Fruit fly (Drosophila melanogaster) S2 (cell line): Measurements from ENCODE around the gene Jon99Ciii.
A peak's percentile ranks its signal among the peaks of the same experiment; 100 is the strongest.
"Not testable (repeated sequence)": the region's sequence is repeated elsewhere in the genome, so short reads cannot be mapped to it uniquely, and the experiment has no call there.

Source experiments
- CG8478 ChIP-seq: fragments of >200 bp; optimal IDR thresholded peaks from 2 replicates; lab custom pipeline; 2018
- CTCF ChIP-seq, 2 experiments: fragments of >200 bp; optimal IDR thresholded peaks; 2 replicates each; lab custom pipeline; 2018

Gene Jon99Ciii

DNA sequence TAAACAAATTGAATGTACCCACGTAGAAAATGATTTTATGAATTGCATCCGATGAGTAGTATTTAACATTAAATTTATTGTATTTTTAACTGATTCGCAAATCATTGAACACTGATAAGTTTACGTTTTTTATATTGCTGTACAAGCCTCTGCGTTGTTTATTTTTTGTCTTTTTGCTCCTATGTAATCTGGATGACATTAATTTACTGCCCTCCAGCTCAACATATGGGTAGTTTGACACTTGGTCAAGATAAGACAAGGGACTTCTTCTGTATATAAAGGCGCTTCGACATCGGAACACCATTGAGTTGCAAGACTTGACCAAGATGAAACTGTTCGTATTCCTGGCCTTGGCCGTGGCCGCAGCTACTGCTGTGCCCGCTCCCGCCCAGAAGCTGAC lies at the start of gene Jon99Ciii:
Gene Jon99Ciii, plus strand, starts transcription at position 301 of the 400 bp plus-strand sequence.
- not testable (repeated sequence) for TF ChIP-seq CTCF (optimal IDR thresholded peaks at IDR 0.05; lab: Kevin White, UChicago); CG8478 (lab: Kevin White, UChicago)

DNA sequence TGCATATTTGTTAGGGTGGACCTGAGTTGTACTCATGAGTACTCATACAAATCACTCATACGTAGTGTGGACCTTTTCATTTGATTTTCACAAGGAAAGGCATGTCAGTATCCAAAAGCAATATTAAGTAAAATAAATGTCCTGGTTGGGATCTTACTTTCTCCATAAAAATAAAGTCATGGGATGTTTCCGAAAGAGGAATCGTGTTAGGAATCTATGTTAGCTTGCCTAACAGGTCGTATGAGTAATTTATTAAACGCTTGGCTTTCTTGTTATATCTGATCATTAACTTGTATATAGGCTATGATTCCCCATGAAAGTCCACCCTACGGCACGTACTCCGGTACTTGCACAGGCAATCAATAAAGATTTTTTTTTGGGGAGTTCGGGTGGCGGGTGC lies 46.2 kb upstream of the Jon99Ciii start:
- TF ChIP-seq CTCF (optimal IDR thresholded peaks at IDR 0.05; lab: Kevin White, UChicago) (no peak), CG8478 (lab: Kevin White, UChicago) (no peak)

DNA sequence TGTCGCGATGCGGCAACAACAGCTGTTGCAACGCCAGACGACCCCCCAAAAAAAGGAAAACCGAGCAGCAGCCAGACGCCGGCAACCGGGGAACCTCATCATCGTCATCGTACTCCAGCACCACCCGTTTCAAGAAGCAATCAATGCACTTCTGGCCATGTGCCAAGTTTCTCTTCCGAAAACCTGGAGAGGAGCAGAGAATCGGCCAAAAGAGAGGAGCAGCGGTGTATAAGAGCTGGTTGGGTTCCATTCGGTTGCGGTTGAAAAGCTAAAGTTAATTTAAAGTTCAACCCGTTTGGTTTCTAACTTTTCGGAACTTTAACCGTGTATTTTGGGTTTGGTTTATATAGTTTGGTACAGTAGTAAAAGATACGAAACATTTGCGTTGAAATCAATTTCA lies 45.8 kb upstream of the Jon99Ciii start:
- TF ChIP-seq CG8478 (lab: Kevin White, UChicago) (no peak), CTCF (optimal IDR thresholded peaks at IDR 0.05; lab: Kevin White, UChicago) (no peak)

DNA sequence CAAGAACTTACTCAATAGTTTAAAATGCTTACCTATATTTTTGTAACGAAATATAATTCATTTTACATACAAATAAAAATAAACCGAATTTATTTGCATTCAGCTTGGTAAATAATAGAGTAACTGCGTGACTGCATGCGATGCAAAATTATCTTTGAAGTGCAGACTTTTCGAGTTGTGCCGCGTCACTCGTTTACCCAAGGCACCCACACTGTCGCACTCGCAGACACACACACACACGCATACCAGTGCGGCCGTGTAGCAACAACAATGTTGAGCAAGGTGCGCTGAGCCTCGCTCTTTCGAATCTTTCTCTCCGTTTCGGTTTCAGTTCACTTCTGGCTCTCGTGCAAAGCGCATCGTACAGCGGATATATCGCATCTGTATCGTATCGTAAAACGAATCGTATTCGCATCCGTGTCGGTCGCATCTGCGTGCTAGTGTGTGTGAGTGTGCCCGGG lies 45.3 kb upstream of the Jon99Ciii start, which contains the start of gene CG31038:
Gene CG31038, plus strand, starts transcription at position 327 of the 461 bp plus-strand sequence.
- TF ChIP-seq CTCF (optimal IDR thresholded peaks at IDR 0.05; lab: Kevin White, UChicago) (peak in 1 of 2 experiments; percentile 16), CG8478 (lab: Kevin White, UChicago) (no peak)

DNA sequence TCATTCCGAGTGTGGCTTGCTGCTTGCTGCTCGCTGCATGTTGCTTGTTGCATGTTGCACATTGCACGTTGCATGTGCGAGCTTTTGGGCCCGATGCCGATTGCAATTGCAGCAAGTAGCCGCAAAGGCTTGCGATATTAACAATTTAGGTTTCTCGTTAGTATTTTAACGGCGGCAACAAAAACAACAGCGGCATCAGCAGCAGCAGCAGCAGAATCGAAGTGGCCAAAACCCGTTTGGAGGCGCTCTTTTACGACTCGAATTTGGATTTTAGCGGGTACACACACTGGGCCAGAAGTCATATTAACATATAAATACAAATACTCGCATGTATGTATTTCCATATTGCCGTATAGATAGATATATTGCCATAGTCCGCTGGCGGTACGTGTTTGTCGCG lies 41.7 kb upstream of the Jon99Ciii start:
- TF ChIP-seq CG8478 (lab: Kevin White, UChicago) (no peak), CTCF (optimal IDR thresholded peaks at IDR 0.05; lab: Kevin White, UChicago) (no peak)

DNA sequence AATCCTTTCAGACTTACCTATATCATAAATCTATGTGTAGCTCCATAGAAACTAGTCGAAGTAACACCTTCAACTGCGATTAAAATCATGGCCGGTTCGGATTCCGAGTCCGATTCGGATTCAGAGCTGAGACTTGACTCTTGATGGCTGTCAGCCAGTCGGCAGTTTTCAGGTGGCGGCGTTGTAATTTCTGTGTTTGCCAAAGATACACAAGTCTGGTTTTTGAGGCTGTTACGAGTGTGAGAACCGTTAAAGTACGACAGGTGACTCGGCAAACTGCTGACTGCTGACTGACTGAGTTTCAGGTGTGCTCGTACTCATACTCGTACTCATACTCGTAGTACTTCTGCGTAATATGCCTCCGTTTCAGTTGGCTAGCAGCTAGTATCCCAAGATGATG lies 30.8 kb upstream of the Jon99Ciii start:
- TF ChIP-seq CTCF (optimal IDR thresholded peaks at IDR 0.05; lab: Kevin White, UChicago) (no peak), CG8478 (lab: Kevin White, UChicago) (no peak)

DNA sequence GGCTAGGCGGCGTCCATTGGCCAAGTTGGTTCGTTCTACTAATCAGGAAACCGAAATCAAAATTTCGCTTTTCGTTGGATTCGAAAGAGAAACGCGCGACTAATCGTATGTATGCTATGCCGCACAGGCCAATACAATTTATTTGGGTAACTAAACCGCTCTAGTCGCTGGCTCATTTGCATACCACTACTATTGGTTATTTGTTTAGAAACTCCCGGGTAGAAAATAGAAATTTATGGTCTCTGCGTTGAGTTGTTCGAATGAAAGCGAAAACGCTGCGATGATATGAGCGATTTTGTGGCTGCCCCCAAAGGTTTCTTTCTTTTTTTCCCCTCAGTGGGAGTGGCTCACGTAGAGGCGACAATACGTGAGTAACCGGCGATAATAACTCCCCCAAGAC lies 29.0 kb upstream of the Jon99Ciii start:
- TF ChIP-seq CG8478 (lab: Kevin White, UChicago) (no peak), CTCF (optimal IDR thresholded peaks at IDR 0.05; lab: Kevin White, UChicago) (no peak)

DNA sequence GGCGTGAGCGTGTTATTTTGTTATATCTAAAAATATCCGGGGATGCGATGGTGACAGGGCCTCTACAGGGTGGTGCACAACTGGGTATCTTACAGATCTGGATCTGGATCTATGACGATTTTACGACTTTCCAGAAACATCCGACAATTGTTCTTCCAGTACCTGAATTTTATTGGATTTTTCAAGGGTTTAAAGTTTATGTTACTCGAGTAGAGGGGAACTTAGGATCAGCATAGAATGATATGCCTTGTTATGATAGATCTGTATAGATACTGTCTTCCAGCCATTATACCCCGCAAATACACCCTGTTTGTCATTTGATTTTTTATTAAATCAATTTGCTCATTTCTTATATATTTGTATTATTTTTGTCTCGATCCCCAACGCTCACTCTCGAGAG lies 27.6 kb upstream of the Jon99Ciii start:
- TF ChIP-seq CTCF (optimal IDR thresholded peaks at IDR 0.05; lab: Kevin White, UChicago) (no peak), CG8478 (lab: Kevin White, UChicago) (no peak)

DNA sequence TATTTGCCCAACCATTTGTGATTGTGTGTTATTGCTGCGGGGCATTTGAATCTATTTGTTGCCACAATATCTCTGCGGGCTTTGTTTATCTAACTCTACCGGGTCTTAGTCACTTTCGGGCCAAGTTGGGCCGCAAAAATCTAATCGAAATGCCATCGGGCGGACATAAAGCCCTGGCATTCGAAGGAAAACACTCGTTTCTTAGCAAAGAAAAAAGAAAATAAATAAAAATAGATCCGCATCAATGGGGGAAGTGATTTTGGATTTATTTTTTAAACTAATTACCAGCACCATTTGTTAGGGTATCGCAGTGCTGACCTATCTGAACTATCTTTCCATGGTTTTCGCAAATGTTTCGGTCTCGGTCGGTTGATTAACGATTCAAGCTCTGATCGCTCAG lies 23.4 kb upstream of the Jon99Ciii start:
- TF ChIP-seq CG8478 (lab: Kevin White, UChicago), result no peak

DNA sequence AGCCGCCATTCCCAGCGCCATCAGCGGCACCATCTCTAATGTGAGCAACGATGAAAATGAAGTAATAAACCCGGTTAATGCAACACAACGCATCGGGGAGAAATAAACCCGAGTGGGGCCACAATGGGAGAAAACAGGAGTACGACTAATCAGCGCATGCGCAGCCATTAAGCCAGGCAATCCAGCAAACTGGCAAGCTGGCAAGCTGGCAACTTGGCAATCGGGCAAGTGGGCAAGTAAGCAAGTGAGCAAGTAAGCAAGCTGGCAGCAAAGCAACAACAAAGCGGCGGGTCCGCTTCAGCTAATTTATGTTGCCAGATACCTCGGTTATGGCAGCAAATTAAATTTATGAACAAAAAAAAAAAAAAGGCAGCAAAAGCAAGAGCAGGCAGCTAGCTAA lies 22.4 kb upstream of the Jon99Ciii start:
- TF ChIP-seq CG8478 (lab: Kevin White, UChicago) (no peak), CTCF (optimal IDR thresholded peaks at IDR 0.05; lab: Kevin White, UChicago) (no peak)

DNA sequence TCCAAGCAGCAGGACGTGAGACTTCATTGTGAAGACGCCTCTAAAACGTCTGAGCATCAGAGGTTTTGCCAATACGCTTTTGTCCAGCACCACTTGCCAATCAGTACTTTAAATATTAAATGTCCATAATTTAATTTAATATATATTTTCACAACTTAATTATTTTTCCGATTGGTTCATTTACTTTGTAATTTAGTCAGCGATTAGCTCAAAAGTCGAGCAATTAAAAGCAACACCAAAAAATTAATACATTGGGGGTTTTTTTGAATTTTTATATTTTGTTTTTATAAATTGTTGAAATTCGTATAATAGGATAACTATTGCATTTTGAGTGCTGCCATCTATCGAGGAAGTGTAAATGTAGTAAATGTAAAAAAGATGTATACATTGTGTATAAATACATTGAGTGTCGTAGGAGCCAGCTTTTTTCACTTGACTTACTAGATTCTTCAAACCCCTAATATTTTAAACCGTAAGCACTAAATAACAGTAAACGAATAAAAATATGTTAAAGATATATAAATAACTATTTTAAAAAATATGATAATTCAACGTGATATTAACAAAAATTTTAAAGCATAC lies 18.1 kb upstream of the Jon99Ciii start, which contains the start of gene CG15517:
Gene CG15517, minus strand, starts transcription at position 51 of the 582 bp plus-strand sequence.
- no peak for TF ChIP-seq CG8478 (lab: Kevin White, UChicago)
- peak; percentile 65 to 89 for TF ChIP-seq CTCF (optimal IDR thresholded peaks at IDR 0.05; lab: Kevin White, UChicago)

DNA sequence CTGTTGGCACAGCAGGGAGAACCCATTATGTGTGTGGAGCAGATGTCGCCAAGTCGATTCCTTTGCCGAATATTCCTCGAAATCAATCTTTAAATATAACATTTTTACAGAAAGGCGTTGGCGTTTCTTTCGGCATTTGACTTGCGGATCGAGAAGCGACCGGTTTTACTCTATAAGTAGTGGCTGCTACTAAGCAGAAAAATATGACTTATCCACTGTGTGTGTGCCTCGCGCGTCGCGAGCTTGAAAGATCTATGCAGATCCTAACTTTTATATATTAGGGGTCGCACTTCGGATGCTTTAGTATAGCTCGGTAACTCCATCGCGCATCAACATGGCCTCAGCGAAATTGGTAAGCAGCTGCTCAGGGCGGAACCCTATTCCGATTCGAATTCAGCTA lies 16.9 kb upstream of the Jon99Ciii start, which contains the start of gene CG15515:
Gene CG15515, plus strand, starts transcription at position 301 of the 400 bp plus-strand sequence.
- no peak for TF ChIP-seq CG8478 (lab: Kevin White, UChicago)
- no peak for TF ChIP-seq CTCF (optimal IDR thresholded peaks at IDR 0.05; lab: Kevin White, UChicago)

DNA sequence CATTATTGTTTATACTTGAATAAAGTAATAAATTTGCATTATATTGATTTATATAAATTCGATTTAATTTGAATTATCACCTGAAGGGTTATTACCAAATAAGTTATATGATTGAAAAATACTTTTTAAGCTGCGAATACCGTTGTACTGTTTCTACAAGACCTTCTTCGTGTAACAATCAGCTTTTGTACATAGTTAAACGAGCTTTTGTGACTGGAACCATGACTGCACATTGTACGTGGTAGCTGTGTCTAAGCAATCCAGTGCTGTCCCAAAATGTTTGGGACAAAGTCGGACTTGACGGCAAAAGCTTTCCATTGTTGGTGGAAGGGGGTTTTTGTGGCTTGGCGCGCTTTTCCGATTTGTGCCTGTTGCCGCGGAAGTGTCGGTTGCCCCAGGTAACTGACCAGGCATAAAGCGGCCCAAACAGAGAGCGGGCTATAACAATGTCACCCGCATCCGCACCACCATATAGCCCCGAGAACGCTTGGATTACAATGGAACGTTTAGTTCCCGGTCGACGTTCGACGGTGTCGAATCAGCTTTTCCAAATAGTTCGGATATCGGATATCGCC lies 14.3 kb upstream of the Jon99Ciii start, which contains the start of gene CG31036:
Gene CG31036, plus strand, starts transcription at position 507 of the 575 bp plus-strand sequence.
- no peak for TF ChIP-seq CTCF (optimal IDR thresholded peaks at IDR 0.05; lab: Kevin White, UChicago)
- no peak for TF ChIP-seq CG8478 (lab: Kevin White, UChicago)

DNA sequence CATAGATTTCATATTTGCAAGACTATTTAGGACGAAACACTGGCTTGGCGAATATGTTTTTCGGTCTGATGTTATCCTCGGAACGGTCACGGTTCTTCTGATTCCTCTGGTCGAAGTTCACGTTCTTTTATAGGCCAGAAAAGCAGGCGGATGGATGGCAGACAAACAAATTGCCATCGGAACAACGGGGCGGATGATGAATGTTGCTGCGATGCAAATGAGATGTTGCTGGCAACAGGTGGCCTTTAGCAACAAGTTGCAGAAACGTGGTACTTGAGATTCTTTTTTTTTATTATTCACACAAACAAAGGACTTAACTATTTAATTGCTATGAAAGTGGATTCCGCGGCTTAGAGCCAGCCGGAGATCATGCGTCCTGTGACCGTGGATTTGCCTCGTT lies 7.8 kb upstream of the Jon99Ciii start, which contains the start of gene Capa:
Gene Capa, minus strand, starts transcription at position 101 of the 400 bp plus-strand sequence.
- no peak for TF ChIP-seq CTCF (optimal IDR thresholded peaks at IDR 0.05; lab: Kevin White, UChicago)
- no peak for TF ChIP-seq CG8478 (lab: Kevin White, UChicago)

DNA sequence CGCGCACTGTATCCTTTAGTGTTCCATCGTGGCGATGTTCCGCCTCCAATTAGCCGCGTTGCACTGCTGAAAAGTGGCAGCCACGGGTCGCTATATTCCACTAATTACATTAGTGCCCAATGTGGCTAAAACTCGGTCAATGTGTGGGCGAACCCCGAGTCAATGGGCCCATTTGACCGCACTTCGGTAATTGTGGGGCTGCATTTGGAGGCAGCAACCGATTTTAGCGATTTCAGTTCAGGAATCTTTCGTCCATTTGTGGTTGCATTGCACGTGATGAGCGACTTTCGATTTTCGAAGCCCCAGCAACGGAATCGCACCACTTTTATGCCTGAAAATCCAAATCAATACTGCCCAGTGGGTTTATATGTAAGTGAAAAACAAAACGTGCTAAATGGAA lies 1.8 kb upstream of the Jon99Ciii start, which contains the start of gene trp:
Gene trp, minus strand, starts transcription at position 101 of the 400 bp plus-strand sequence.
- TF ChIP-seq CTCF (optimal IDR thresholded peaks at IDR 0.05; lab: Kevin White, UChicago) (no peak), CG8478 (lab: Kevin White, UChicago) (no peak)
